Worm (Caenorhabditis elegans) whole organism, late embryonic: Measurements from ENCODE around the gene uncp-18.

Experiments
- C08G9.2 ChIP-seq: sonication (generic microtip); optimal IDR thresholded peaks from 2 replicates; lab custom pipeline; 2016; ENCODE audit warnings: mild to moderate bottlenecking, missing genetic modification characterization, moderate library complexity, missing compliant biosample characterization
- K02D7.2 ChIP-seq: sonication (generic microtip); optimal IDR thresholded peaks from 2 replicates; lab custom pipeline; 2017; ENCODE audit warnings: mild to moderate bottlenecking, missing genetic modification characterization, missing compliant biosample characterization
- T23F11.4 ChIP-seq: fragments of 200-800 bp; sonication (Bioruptor generic); optimal IDR thresholded peaks from 2 replicates; lab custom pipeline; 2018; ENCODE audit warnings: mild to moderate bottlenecking, missing genetic modification characterization, missing compliant biosample characterization
- Y22D7AL.16 ChIP-seq: sonication (generic microtip); optimal IDR thresholded peaks from 2 replicates; lab custom pipeline; 2016; ENCODE audit warnings: missing genetic modification characterization, missing compliant biosample characterization
- ahr-1 ChIP-seq: sonication (generic microtip); optimal IDR thresholded peaks from 2 replicates; lab custom pipeline; 2016; ENCODE audit warnings: missing genetic modification characterization, missing compliant biosample characterization
- ama-1 ChIP-seq: fragments of 150-350 bp; optimal IDR thresholded peaks from 2 replicates; lab custom pipeline; 2014
- ceh-14 ChIP-seq: sonication (generic microtip); optimal IDR thresholded peaks from 2 replicates; lab custom pipeline; 2016; ENCODE audit warnings: missing genotype, missing genetic modification characterization, missing compliant biosample characterization
- ceh-18 ChIP-seq: sonication (generic microtip); optimal IDR thresholded peaks from 2 replicates; lab custom pipeline; 2016; ENCODE audit warnings: missing genetic modification characterization, missing compliant biosample characterization
- ceh-19 ChIP-seq: fragments of 200-800 bp; sonication (Bioruptor generic); optimal IDR thresholded peaks from 2 replicates; lab custom pipeline; 2018; ENCODE audit warnings: mild to moderate bottlenecking, missing genetic modification characterization, missing compliant biosample characterization
- ceh-2 ChIP-seq: sonication (generic microtip); optimal IDR thresholded peaks from 2 replicates; lab custom pipeline; 2016; ENCODE audit warnings: missing genotype, missing genetic modification characterization, missing compliant biosample characterization
- ceh-24 ChIP-seq: sonication (generic microtip); optimal IDR thresholded peaks from 2 replicates; lab custom pipeline; 2016; ENCODE audit warnings: mild to moderate bottlenecking, missing genetic modification characterization, missing compliant biosample characterization
- ceh-30 ChIP-seq: fragments of 150-350 bp; optimal IDR thresholded peaks from 2 replicates; lab custom pipeline; 2014; ENCODE audit warnings: missing biosample characterization, missing genetic modification characterization
- ceh-31 ChIP-seq: sonication (generic microtip); optimal IDR thresholded peaks from 2 replicates; lab custom pipeline; 2016; ENCODE audit warnings: missing genetic modification characterization, missing compliant biosample characterization
- ceh-34 ChIP-seq: sonication (generic microtip); optimal IDR thresholded peaks from 2 replicates; lab custom pipeline; 2016; ENCODE audit warnings: mild to moderate bottlenecking, missing genetic modification characterization, missing compliant biosample characterization
- ceh-6 ChIP-seq: fragments of 200-800 bp; sonication (Bioruptor generic); optimal IDR thresholded peaks from 2 replicates; lab custom pipeline; 2018; ENCODE audit warnings: mild to moderate bottlenecking, missing genetic modification characterization, missing compliant biosample characterization
- che-1 ChIP-seq: sonication (generic microtip); optimal IDR thresholded peaks from 2 replicates; lab custom pipeline; 2016; ENCODE audit warnings: mild to moderate bottlenecking, missing genetic modification characterization, missing compliant biosample characterization
- dmd-4 ChIP-seq: sonication (generic microtip); optimal IDR thresholded peaks from 2 replicates; lab custom pipeline; 2016; ENCODE audit warnings: borderline replicate concordance, missing genetic modification characterization, missing compliant biosample characterization
- elt-2 ChIP-seq: sonication (generic microtip); optimal IDR thresholded peaks from 2 replicates; lab custom pipeline; 2016; ENCODE audit warnings: missing genetic modification reagents, missing genetic modification characterization, missing compliant biosample characterization
- ets-4 ChIP-seq: sonication (generic microtip); optimal IDR thresholded peaks from 2 replicates; lab custom pipeline; 2016; ENCODE audit warnings: missing genetic modification characterization, missing compliant biosample characterization
- eyg-1 ChIP-seq: sonication (generic microtip); optimal IDR thresholded peaks from 2 replicates; lab custom pipeline; 2016; ENCODE audit warnings: missing genotype, missing genetic modification characterization, missing compliant biosample characterization
- fkh-10 ChIP-seq: fragments of 150-350 bp; optimal IDR thresholded peaks from 2 replicates; lab custom pipeline; 2014; ENCODE audit warnings: missing biosample characterization, missing genetic modification reagents, missing genetic modification characterization
- fkh-6 ChIP-seq: sonication (generic microtip); optimal IDR thresholded peaks from 2 replicates; lab custom pipeline; 2016; ENCODE audit warnings: missing genetic modification characterization, missing compliant biosample characterization
- gmeb-2 ChIP-seq: sonication (generic microtip); optimal IDR thresholded peaks from 2 replicates; lab custom pipeline; 2016; ENCODE audit warnings: missing genetic modification characterization, inconsistent platforms, missing compliant biosample characterization
- hlh-13 ChIP-seq: fragments of 200-800 bp; sonication (Bioruptor generic); optimal IDR thresholded peaks from 2 replicates; lab custom pipeline; 2018; ENCODE audit warnings: mild to moderate bottlenecking, missing genetic modification characterization, missing compliant biosample characterization
- hlh-30 ChIP-seq: sonication (generic microtip); optimal IDR thresholded peaks from 2 replicates; lab custom pipeline; 2017; ENCODE audit warnings: antibody characterized with exemption, missing genetic modification characterization, missing compliant biosample characterization; ENCODE audit not compliant: insufficient read depth
- hlh-6 ChIP-seq: sonication (generic microtip); optimal IDR thresholded peaks from 2 replicates; lab custom pipeline; 2016; ENCODE audit warnings: missing genotype, missing genetic modification characterization, missing compliant biosample characterization
- hlh-8 ChIP-seq: sonication (generic microtip); optimal IDR thresholded peaks from 2 replicates; lab custom pipeline; 2016; ENCODE audit warnings: missing genotype, missing genetic modification characterization, missing compliant biosample characterization
- lim-6 ChIP-seq: sonication (generic microtip); optimal IDR thresholded peaks from 2 replicates; lab custom pipeline; 2016; ENCODE audit warnings: missing genetic modification characterization, missing compliant biosample characterization
- lin-11 ChIP-seq: fragments of 200-800 bp; sonication (Bioruptor generic); optimal IDR thresholded peaks from 2 replicates; lab custom pipeline; 2018; ENCODE audit warnings: mild to moderate bottlenecking, missing genetic modification characterization, missing compliant biosample characterization
- madf-2 ChIP-seq: sonication (generic microtip); optimal IDR thresholded peaks from 2 replicates; lab custom pipeline; 2017; ENCODE audit warnings: missing genetic modification characterization, missing compliant biosample characterization
- mec-3 ChIP-seq: sonication (generic microtip); optimal IDR thresholded peaks from 2 replicates; lab custom pipeline; 2016; ENCODE audit warnings: borderline replicate concordance, missing genetic modification characterization, missing compliant biosample characterization
- nfya-1 ChIP-seq: sonication (generic microtip); optimal IDR thresholded peaks from 2 replicates; lab custom pipeline; 2017; ENCODE audit warnings: missing genetic modification characterization, mild to moderate bottlenecking, missing compliant biosample characterization, antibody characterized with exemption, moderate library complexity
- nhr-11 ChIP-seq: fragments of 150-350 bp; optimal IDR thresholded peaks from 2 replicates; lab custom pipeline; 2014; ENCODE audit warnings: missing biosample characterization, missing genetic modification characterization
- npax-4 ChIP-seq: sonication (generic microtip); optimal IDR thresholded peaks from 2 replicates; lab custom pipeline; 2016; ENCODE audit warnings: missing genetic modification characterization, missing compliant biosample characterization
- odd-2 ChIP-seq: sonication (generic microtip); optimal IDR thresholded peaks from 2 replicates; lab custom pipeline; 2017; ENCODE audit warnings: antibody characterized with exemption, mild to moderate bottlenecking, missing genetic modification characterization, missing compliant biosample characterization
- pag-3 ChIP-seq: sonication (generic microtip); optimal IDR thresholded peaks from 2 replicates; lab custom pipeline; 2016; ENCODE audit warnings: missing compliant biosample characterization, missing genetic modification characterization, borderline replicate concordance
- pax-1 ChIP-seq: fragments of 150-350 bp; optimal IDR thresholded peaks from 2 replicates; lab custom pipeline; 2014; ENCODE audit warnings: missing biosample characterization, missing genetic modification characterization
- pha-2 ChIP-seq: sonication (generic microtip); optimal IDR thresholded peaks from 2 replicates; lab custom pipeline; 2017; ENCODE audit warnings: mild to moderate bottlenecking, missing genetic modification characterization, missing compliant biosample characterization
- pha-4 ChIP-seq: fragments of 150-350 bp; optimal IDR thresholded peaks from 2 replicates; lab custom pipeline; 2018; ENCODE audit warnings: missing biosample characterization, missing genetic modification reagents, missing genetic modification characterization
- pros-1 ChIP-seq: fragments of 150-350 bp; optimal IDR thresholded peaks from 2 replicates; lab custom pipeline; 2014; ENCODE audit warnings: missing biosample characterization, missing genetic modification reagents, missing genetic modification characterization
- ref-2 ChIP-seq: sonication (generic microtip); optimal IDR thresholded peaks from 2 replicates; lab custom pipeline; 2016; ENCODE audit warnings: missing genetic modification characterization, missing compliant biosample characterization
- sdc-2 ChIP-seq: sonication (generic microtip); optimal IDR thresholded peaks from 2 replicates; lab custom pipeline; 2016; ENCODE audit warnings: missing genotype, missing genetic modification characterization, missing compliant biosample characterization
- sox-2 ChIP-seq: fragments of 200-800 bp; sonication (Bioruptor generic); IDR thresholded peaks from 2 replicates; pipeline ENCODE4 v1.3.6; 2022; ENCODE audit warnings: missing genetic modification reagents, missing genetic modification characterization, missing compliant biosample characterization
- sox-4 ChIP-seq: sonication (generic microtip); optimal IDR thresholded peaks from 2 replicates; lab custom pipeline; 2017; ENCODE audit warnings: mild to moderate bottlenecking, missing genetic modification characterization, inconsistent platforms, missing compliant biosample characterization
- syd-9 ChIP-seq: sonication (generic microtip); optimal IDR thresholded peaks from 2 replicates; lab custom pipeline; 2016; ENCODE audit warnings: mild to moderate bottlenecking, missing genetic modification characterization, moderate library complexity, missing compliant biosample characterization
- tbx-2 ChIP-seq: sonication (generic microtip); optimal IDR thresholded peaks from 2 replicates; lab custom pipeline; 2016; ENCODE audit warnings: missing genetic modification characterization, missing compliant biosample characterization
- tbx-7 ChIP-seq: sonication (generic microtip); optimal IDR thresholded peaks from 2 replicates; lab custom pipeline; 2016; ENCODE audit warnings: missing genotype, missing genetic modification characterization, missing compliant biosample characterization
- ttx-3 ChIP-seq: sonication (generic microtip); optimal IDR thresholded peaks from 2 replicates; lab custom pipeline; 2016; ENCODE audit warnings: missing genetic modification reagents, missing genetic modification characterization, missing compliant biosample characterization
- unc-3 ChIP-seq, 2 experiments: fragments of 200-800 bp in 1 of 2; sonication (Bioruptor generic) in 1 of 2; sonication (generic microtip) in 1 of 2; conservative IDR thresholded peaks in 1 of 2; optimal IDR thresholded peaks in 1 of 2; 2 replicates each; pipeline versions ENCODE4 v1.3.6 to Lab custom; 2016 to 2022; ENCODE audit warnings: missing compliant biosample characterization in 2 of 2, missing genetic modification characterization in 2 of 2, missing genetic modification reagents in 1 of 2
- unc-42 ChIP-seq: sonication (generic microtip); optimal IDR thresholded peaks from 2 replicates; lab custom pipeline; 2016; ENCODE audit warnings: missing genotype, missing genetic modification characterization, missing compliant biosample characterization
- unc-55 ChIP-seq: sonication (generic microtip); optimal IDR thresholded peaks from 2 replicates; lab custom pipeline; 2017; ENCODE audit warnings: missing biosample characterization, missing genetic modification reagents, missing genetic modification characterization
- unc-86 ChIP-seq: sonication (generic microtip); optimal IDR thresholded peaks from 2 replicates; lab custom pipeline; 2016; ENCODE audit warnings: missing genetic modification characterization, missing compliant biosample characterization
- zip-5 ChIP-seq: sonication (generic microtip); optimal IDR thresholded peaks from 2 replicates; lab custom pipeline; 2016; ENCODE audit warnings: missing genetic modification characterization, missing compliant biosample characterization

The uncp-18 gene

DNA sequence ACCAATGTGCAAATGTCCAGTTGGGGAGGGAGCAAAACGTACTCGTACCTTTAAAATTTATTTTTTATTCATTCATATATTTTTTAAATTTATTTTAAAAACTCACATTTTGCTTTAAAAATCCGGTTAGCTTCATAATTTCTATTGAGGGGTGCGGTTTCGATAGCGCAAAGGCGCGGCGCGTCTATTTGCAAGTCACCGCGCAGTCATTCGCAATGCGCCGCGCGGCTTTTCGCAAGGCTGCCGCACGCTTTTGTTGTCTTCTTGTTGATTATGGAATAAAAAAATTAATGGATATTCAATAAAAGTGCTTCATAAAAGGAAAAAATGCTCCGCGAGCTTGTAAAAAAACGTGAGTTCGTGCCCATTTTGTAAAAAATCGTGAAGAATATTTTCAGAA, at the start of gene uncp-18, which contains the start of gene ears-2:
Gene uncp-18 (plus strand): TSS at position 282 of the 400 bp plus-strand sequence.
Gene ears-2 (minus strand): TSS at position 190 of the 400 bp plus-strand sequence.
- peak; percentile 99 for TF ChIP-seq lim-6 (tag; lab: Kevin White, UChicago)
- peak; percentile 95 for TF ChIP-seq T23F11.4 (GFP tag; lab: Kevin White, UChicago)
- TF ChIP-seq K02D7.2, result peak; percentile 98
- TF ChIP-seq sdc-2 (tag; lab: Kevin White, UChicago), result peak; percentile 84
- TF ChIP-seq fkh-10 (GFP tag; lab: Kevin White, UChicago), result peak; percentile 89
- TF ChIP-seq pha-2, result peak; percentile 96
- peak; percentile 88 for TF ChIP-seq odd-2 (tag; lab: Kevin White, UChicago)
- peak; percentile 92 for TF ChIP-seq hlh-6
- TF ChIP-seq che-1 (tag; lab: Kevin White, UChicago), result peak; percentile 92
- no peak for TF ChIP-seq unc-55 (GFP tag; lab: Kevin White, UChicago)
- TF ChIP-seq madf-2, result peak; percentile 96
- TF ChIP-seq pax-1 (tag; lab: Kevin White, UChicago), result peak; percentile 58
- TF ChIP-seq dmd-4 (tag; lab: Kevin White, UChicago), result peak; percentile 98
- peak; percentile 98 for TF ChIP-seq eyg-1 (tag; lab: Kevin White, UChicago)
- TF ChIP-seq zip-5 (tag; lab: Kevin White, UChicago), result peak; percentile 97
- TF ChIP-seq npax-4 (tag; lab: Kevin White, UChicago), result peak; percentile 96
- TF ChIP-seq ceh-2 (tag; lab: Kevin White, UChicago), result peak; percentile 99
- TF ChIP-seq pha-4, result no peak
- peak; percentile 99 for TF ChIP-seq unc-86 (tag; lab: Kevin White, UChicago)
- TF ChIP-seq ceh-30 (tag; lab: Kevin White, UChicago), result peak; percentile 69
- TF ChIP-seq pag-3 (tag; lab: Kevin White, UChicago), result peak; percentile 95
- TF ChIP-seq ceh-34 (tag; lab: Kevin White, UChicago), result peak; percentile 99
- peak; percentile 98 for TF ChIP-seq ttx-3 (tag; lab: Kevin White, UChicago)
- peak; percentile 99 for TF ChIP-seq ref-2 (tag; lab: Kevin White, UChicago)
- TF ChIP-seq sox-2, result peak; percentile 94
- TF ChIP-seq lin-11 (tag; lab: Kevin White, UChicago), result peak; percentile 93
- peak; percentile 93 for TF ChIP-seq syd-9
- no peak for TF ChIP-seq pros-1 (tag; lab: Kevin White, UChicago)
- TF ChIP-seq unc-42, result peak; percentile 93
- TF ChIP-seq ceh-24 (tag; lab: Kevin White, UChicago), result peak; percentile 95
- peak; percentile 100 for TF ChIP-seq tbx-2 (tag; lab: Kevin White, UChicago)
- TF ChIP-seq ceh-18 (tag; lab: Kevin White, UChicago), result peak; percentile 93
- TF ChIP-seq C08G9.2 (tag; lab: Kevin White, UChicago), result peak; percentile 97
- no peak for TF ChIP-seq ama-1 (lab: Kevin White, UChicago)
- TF ChIP-seq Y22D7AL.16 (tag; lab: Kevin White, UChicago), result peak; percentile 97
- peak; percentile 99 for TF ChIP-seq ceh-14
- peak; percentile 39 for TF ChIP-seq hlh-30 (tag; lab: Kevin White, UChicago)
- peak; percentile 99 for TF ChIP-seq ahr-1
- TF ChIP-seq gmeb-2, result peak; percentile 97
- TF ChIP-seq mec-3, result peak; percentile 93
- TF ChIP-seq tbx-7 (tag; lab: Kevin White, UChicago), result peak; percentile 86
- TF ChIP-seq sox-4, result peak; percentile 98
- TF ChIP-seq nfya-1 (tag; lab: Kevin White, UChicago), result peak; percentile 93
- TF ChIP-seq nhr-11, result peak; percentile 2
- TF ChIP-seq elt-2 (tag; lab: Kevin White, UChicago), result peak; percentile 100
- TF ChIP-seq ets-4 (tag; lab: Kevin White, UChicago), result peak; percentile 98
- TF ChIP-seq hlh-13 (GFP tag; lab: Kevin White, UChicago), result peak; percentile 97
- peak; percentile 98 for TF ChIP-seq ceh-19 (GFP tag; lab: Kevin White, UChicago)
- peak; percentile 93 for TF ChIP-seq unc-3 (GFP tag; conservative IDR thresholded peaks at IDR 0.05; lab: Robert Waterston, UW)
- TF ChIP-seq unc-3 (tag; optimal IDR thresholded peaks at IDR 0.05; lab: Kevin White, UChicago), result peak; percentile 97
- TF ChIP-seq hlh-8, result peak; percentile 99
- peak; percentile 100 for TF ChIP-seq ceh-31 (tag; lab: Kevin White, UChicago)
- TF ChIP-seq fkh-6 (tag; lab: Kevin White, UChicago), result peak; percentile 90
- TF ChIP-seq ceh-6 (GFP tag; lab: Kevin White, UChicago), result peak; percentile 91
